Fruit fly (Drosophila melanogaster) whole organism, pupa: ENCODE data around the gene NimC3.

Source experiments
- CG10348 ChIP-seq: fragments of 200-800 bp; sonication (Bioruptor generic); IDR thresholded peaks from 2 replicates; pipeline ENCODE4 v1.3.6; 2022; ENCODE audit warnings: missing biosample characterization, missing genetic modification characterization
- CG9948 ChIP-seq: fragments of 200-800 bp; sonication (Bioruptor generic); optimal IDR thresholded peaks from 2 replicates; lab custom pipeline; 2018; ENCODE audit warnings: missing biosample characterization, mild to moderate bottlenecking, missing genetic modification characterization, moderate library complexity
- EcR ChIP-seq: fragments of 200-800 bp; sonication (Bioruptor generic); optimal IDR thresholded peaks from 3 replicates; lab custom pipeline; 2019; ENCODE audit warnings: missing biosample characterization, missing genetic modification characterization, mild to moderate bottlenecking, moderate library complexity, missing genetic modification reagents
- Snoo ChIP-seq: fragments of 200-800 bp; sonication (Bioruptor generic); optimal IDR thresholded peaks from 3 replicates; lab custom pipeline; 2017; ENCODE audit warnings: missing biosample characterization, mild to moderate bottlenecking, missing genetic modification characterization, inconsistent platforms

DNA sequence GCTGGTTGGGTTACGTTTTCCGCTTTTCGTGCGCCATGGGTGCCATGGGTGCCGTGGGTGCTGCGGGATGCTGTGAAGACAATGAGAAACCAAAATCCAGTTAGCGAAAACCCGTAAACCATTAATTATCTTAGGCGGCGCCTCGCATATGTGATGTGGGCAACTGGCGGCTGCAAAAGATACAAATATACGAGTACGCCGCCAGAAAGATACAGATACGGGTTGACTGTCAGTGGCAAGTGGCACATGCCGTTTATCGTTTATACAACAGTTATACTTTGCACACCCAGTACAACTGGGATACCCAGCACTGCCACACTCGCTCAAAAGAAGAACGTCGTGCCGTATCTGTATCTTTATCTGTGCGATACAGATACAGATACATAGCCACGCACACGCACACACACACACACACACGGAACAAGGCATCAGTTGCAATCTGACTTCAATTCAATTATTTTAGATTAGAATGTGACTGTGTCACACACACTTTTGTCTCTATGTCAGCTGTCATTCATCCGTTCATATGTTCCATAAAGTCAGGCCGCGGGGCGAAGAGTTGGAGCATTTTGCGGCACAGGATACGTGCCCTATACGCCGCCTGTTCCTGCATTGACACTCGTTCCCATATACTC is 25.7 kb upstream of the NimC3 start:
- TF ChIP-seq CG9948 (tag; lab: Kevin White, UChicago), result no peak
- TF ChIP-seq EcR (GFP tag; lab: Kevin White, UChicago), result no peak
- TF ChIP-seq Snoo (tag; lab: Kevin White, UChicago), result no peak
- no peak for TF ChIP-seq CG10348 (GFP tag; lab: Robert Waterston, UW)
